Worm (Caenorhabditis elegans) whole organism, dauer: ENCODE data around the gene B0280.7.

Experiments
- unc-62 ChIP-seq: sonication (generic microtip); optimal IDR thresholded peaks from 2 replicates; lab custom pipeline; 2017; ENCODE audit warnings: missing biosample characterization, missing genetic modification reagents, missing genetic modification characterization

Gene B0280.7

DNA sequence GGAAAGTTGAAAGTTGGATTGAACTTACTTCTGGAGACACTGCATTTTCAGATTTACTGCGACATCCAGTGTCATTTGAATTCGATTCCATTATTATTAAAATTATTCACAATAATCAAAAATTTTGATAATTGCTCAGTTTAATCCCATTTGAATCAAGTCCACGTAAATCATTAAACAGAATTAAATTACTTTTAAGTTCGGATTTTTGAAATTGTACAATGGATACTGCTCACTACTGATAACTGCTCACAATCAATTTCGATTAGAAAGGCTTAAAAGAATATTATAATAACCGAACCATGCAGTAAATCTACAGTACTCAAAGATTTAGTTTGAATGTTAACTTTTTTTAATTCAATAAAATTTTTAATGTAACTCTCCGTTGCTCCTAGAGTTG is 47.5 kb downstream of the B0280.7 start, which contains the start of gene R01H2.4:
Gene R01H2.4, minus strand, starts transcription at position 101 of the 400 bp plus-strand sequence.
- no peak for TF ChIP-seq unc-62

ce11 chrIII:7063061-7063460 is 48.6 kb downstream of the B0280.7 start:
- no peak for TF ChIP-seq unc-62

- TF ChIP-seq unc-62, result no peak
Observed at ce11 chrIII:7062580-7062979, 49.1 kb downstream of the B0280.7 start, which contains the start of gene R01H2.1. TSS of gene R01H2.1 (plus strand) at chrIII:7062880.

- TF ChIP-seq unc-62, result no peak
Observed at ce11 chrIII:7060531-7061095, 51.1 kb downstream of the B0280.7 start, which contains the start of gene egg-2. TSS of gene egg-2 (minus strand) at chrIII:7060583.
